Worm (Caenorhabditis elegans) whole organism, L1 larva: ENCODE measurements around the gene msp-78.

Experiments
- C04F5.9 ChIP-seq: sonication (generic microtip); optimal IDR thresholded peaks from 2 replicates; lab custom pipeline; 2016; ENCODE audit warnings: missing genetic modification characterization, missing compliant biosample characterization
- C34B4.2 ChIP-seq: sonication (generic microtip); optimal IDR thresholded peaks from 2 replicates; lab custom pipeline; 2017; ENCODE audit warnings: mild to moderate bottlenecking, missing genetic modification characterization, missing compliant biosample characterization
- Y116A8C.19 ChIP-seq: sonication (generic microtip); optimal IDR thresholded peaks from 2 replicates; lab custom pipeline; 2016; ENCODE audit warnings: missing compliant biosample characterization, missing genetic modification characterization, borderline replicate concordance
- aha-1 ChIP-seq: fragments of 150-350 bp; optimal IDR thresholded peaks from 2 replicates; lab custom pipeline; 2014; ENCODE audit warnings: missing biosample characterization, missing genetic modification characterization
- aly-2 ChIP-seq: fragments of 150-350 bp; optimal IDR thresholded peaks from 2 replicates; lab custom pipeline; 2014; ENCODE audit warnings: missing biosample characterization, missing genetic modification characterization
- ama-1 ChIP-seq: fragments of 150-350 bp; optimal IDR thresholded peaks from 2 replicates; lab custom pipeline; 2014
- ceh-63 ChIP-seq: fragments of 200-800 bp; sonication (Bioruptor generic); optimal IDR thresholded peaks from 2 replicates; lab custom pipeline; 2018; ENCODE audit warnings: mild to moderate bottlenecking, missing genetic modification characterization, missing compliant biosample characterization
- ceh-82 ChIP-seq, 3 experiments: fragments of 150-350 bp in 1 of 3; sonication (generic microtip) in 2 of 3; optimal IDR thresholded peaks; 2 replicates each; lab custom pipeline; 2014 to 2017; ENCODE audit warnings: missing biosample characterization in 3 of 3, missing genetic modification characterization in 3 of 3
- ceh-90 ChIP-seq: sonication (generic microtip); optimal IDR thresholded peaks from 2 replicates; lab custom pipeline; 2016; ENCODE audit warnings: missing genetic modification characterization, missing compliant biosample characterization
- ces-1 ChIP-seq: fragments of 150-350 bp; optimal IDR thresholded peaks from 2 replicates; lab custom pipeline; 2014; ENCODE audit warnings: missing biosample characterization, missing genetic modification reagents, missing genetic modification characterization
- dpl-1 ChIP-seq, 3 experiments: fragments of 150-350 bp in 2 of 3; sonication (generic microtip) in 1 of 3; optimal IDR thresholded peaks; 2 replicates each; lab custom pipeline; 2014 to 2017; ENCODE audit warnings: missing biosample characterization in 3 of 3, missing genetic modification characterization in 3 of 3, missing genetic modification reagents in 3 of 3
- efl-1 ChIP-seq, 4 experiments: fragments of 150-350 bp; optimal IDR thresholded peaks in 3 of 4; peaks in 1 of 4; 1 replicate in 1 of 4; 2 replicates in 3 of 4; lab custom pipeline; 2014; ENCODE audit warnings: missing biosample characterization in 2 of 4, missing genetic modification characterization in 2 of 4, missing genetic modification reagents in 2 of 4
- ets-5 ChIP-seq: fragments of 200-800 bp; sonication (Bioruptor generic); IDR thresholded peaks from 2 replicates; pipeline ENCODE4 v1.3.6; 2022; ENCODE audit warnings: missing genetic modification characterization, missing compliant biosample characterization
- fkh-10 ChIP-seq: sonication (generic microtip); optimal IDR thresholded peaks from 2 replicates; lab custom pipeline; 2017; ENCODE audit warnings: missing biosample characterization, missing genetic modification reagents, missing genetic modification characterization
- fos-1 ChIP-seq: fragments of 150-350 bp; optimal IDR thresholded peaks from 2 replicates; lab custom pipeline; 2014; ENCODE audit warnings: missing biosample characterization, missing genetic modification characterization
- hlh-17 ChIP-seq: fragments of 200-800 bp; sonication (Bioruptor generic); optimal IDR thresholded peaks from 2 replicates; lab custom pipeline; 2018; ENCODE audit warnings: missing genetic modification characterization, mild to moderate bottlenecking, missing compliant biosample characterization, moderate library complexity, borderline replicate concordance
- hlh-4 ChIP-seq: sonication (generic microtip); optimal IDR thresholded peaks from 2 replicates; lab custom pipeline; 2016; ENCODE audit warnings: mild to moderate bottlenecking, missing genetic modification characterization, missing compliant biosample characterization
- hpl-2 ChIP-seq: fragments of 150-350 bp; optimal IDR thresholded peaks from 2 replicates; lab custom pipeline; 2014; ENCODE audit warnings: missing biosample characterization, missing genetic modification reagents, missing genetic modification characterization
- irx-1 ChIP-seq: sonication (generic microtip); optimal IDR thresholded peaks from 2 replicates; lab custom pipeline; 2016; ENCODE audit warnings: missing genetic modification characterization, missing compliant biosample characterization
- isw-1 ChIP-seq: fragments of 200-800 bp; sonication (Bioruptor generic); IDR thresholded peaks from 2 replicates; pipeline ENCODE4 v1.3.6; 2022; ENCODE audit warnings: missing genetic modification characterization, missing compliant biosample characterization
- jun-1 ChIP-seq: fragments of 150-350 bp; optimal IDR thresholded peaks from 2 replicates; lab custom pipeline; 2014; ENCODE audit warnings: missing biosample characterization, missing genetic modification reagents, missing genetic modification characterization
- lin-13 ChIP-seq: fragments of 150-350 bp; optimal IDR thresholded peaks from 2 replicates; lab custom pipeline; 2014; ENCODE audit warnings: missing biosample characterization, missing genetic modification reagents, missing genetic modification characterization
- lin-15B ChIP-seq: fragments of 150-350 bp; sonication (generic microtip); optimal IDR thresholded peaks from 3 replicates; lab custom pipeline; 2014; ENCODE audit warnings: missing biosample characterization, missing genetic modification characterization
- lin-35 ChIP-seq, 2 experiments: fragments of 150-350 bp; optimal IDR thresholded peaks; 2 replicates each; lab custom pipeline; 2014; ENCODE audit warnings: missing biosample characterization in 2 of 2, missing genetic modification characterization in 2 of 2, missing genetic modification reagents in 2 of 2
- lsy-2 ChIP-seq, 2 experiments: fragments of 150-350 bp; optimal IDR thresholded peaks; 2 replicates each; lab custom pipeline; 2014; ENCODE audit warnings: missing biosample characterization in 2 of 2, missing genetic modification characterization in 2 of 2
- mab-9 ChIP-seq: fragments of 200-800 bp; sonication (Bioruptor generic); IDR thresholded peaks from 2 replicates; pipeline ENCODE4 v1.3.6; 2022; ENCODE audit warnings: missing genetic modification reagents, missing genetic modification characterization, missing compliant biosample characterization
- mep-1 ChIP-seq: fragments of 150-350 bp; optimal IDR thresholded peaks from 2 replicates; lab custom pipeline; 2014; ENCODE audit warnings: missing biosample characterization, missing genetic modification characterization
- nhr-12 ChIP-seq: sonication (generic microtip); optimal IDR thresholded peaks from 2 replicates; lab custom pipeline; 2017; ENCODE audit warnings: missing biosample characterization, missing genetic modification characterization
- nhr-237 ChIP-seq: fragments of 150-350 bp; optimal IDR thresholded peaks from 2 replicates; lab custom pipeline; 2014; ENCODE audit warnings: missing biosample characterization, missing genetic modification characterization
- nhr-28 ChIP-seq: fragments of 150-350 bp; optimal IDR thresholded peaks from 2 replicates; lab custom pipeline; 2014; ENCODE audit warnings: missing biosample characterization, missing genetic modification characterization
- nhr-71 ChIP-seq: sonication (generic microtip); optimal IDR thresholded peaks from 2 replicates; lab custom pipeline; 2016; ENCODE audit warnings: mild to moderate bottlenecking, missing genetic modification characterization, moderate library complexity, missing compliant biosample characterization
- nhr-76 ChIP-seq: sonication (generic microtip); optimal IDR thresholded peaks from 2 replicates; lab custom pipeline; 2017; ENCODE audit warnings: missing biosample characterization, missing genetic modification characterization
- nhr-77 ChIP-seq: fragments of 150-350 bp; optimal IDR thresholded peaks from 2 replicates; lab custom pipeline; 2014; ENCODE audit warnings: missing biosample characterization, missing genetic modification characterization
- nhr-84 ChIP-seq: sonication (generic microtip); optimal IDR thresholded peaks from 2 replicates; lab custom pipeline; 2017; ENCODE audit warnings: missing biosample characterization, missing genetic modification characterization
- nhr-85 ChIP-seq: sonication (generic microtip); peaks from one replicate; lab custom pipeline; 2016; ENCODE audit warnings: missing genetic modification characterization, inconsistent platforms, missing compliant biosample characterization
- nhr-90 ChIP-seq: sonication (generic microtip); optimal IDR thresholded peaks from 2 replicates; lab custom pipeline; 2016; ENCODE audit warnings: mild to moderate bottlenecking, missing genetic modification characterization, missing compliant biosample characterization; ENCODE audit not compliant: poor library complexity
- pag-3 ChIP-seq: sonication (generic microtip); optimal IDR thresholded peaks from 2 replicates; lab custom pipeline; 2017; ENCODE audit warnings: missing genetic modification characterization, mild to moderate bottlenecking, missing compliant biosample characterization, antibody characterized with exemption, borderline replicate concordance; ENCODE audit not compliant: insufficient read depth
- skn-1 ChIP-seq: fragments of 150-350 bp; optimal IDR thresholded peaks from 2 replicates; lab custom pipeline; 2014; ENCODE audit warnings: missing biosample characterization, missing genetic modification characterization
- snpc-4 ChIP-seq: fragments of 150-350 bp; optimal IDR thresholded peaks from 2 replicates; lab custom pipeline; 2014; ENCODE audit warnings: missing biosample characterization, missing genetic modification characterization
- snu-23 ChIP-seq: sonication (generic microtip); optimal IDR thresholded peaks from 2 replicates; lab custom pipeline; 2016; ENCODE audit warnings: missing genetic modification characterization, missing compliant biosample characterization
- sptf-1 ChIP-seq: fragments of 150-350 bp; optimal IDR thresholded peaks from 2 replicates; lab custom pipeline; 2014; ENCODE audit warnings: missing biosample characterization, missing genetic modification characterization
- tbx-2 ChIP-seq: sonication (generic microtip); optimal IDR thresholded peaks from 2 replicates; lab custom pipeline; 2016; ENCODE audit warnings: missing genetic modification characterization, missing compliant biosample characterization
- unc-130 ChIP-seq: fragments of 150-350 bp; optimal IDR thresholded peaks from 2 replicates; lab custom pipeline; 2017; ENCODE audit warnings: missing biosample characterization, missing genetic modification characterization, inconsistent platforms
- unc-30 ChIP-seq: sonication (generic microtip); optimal IDR thresholded peaks from 2 replicates; lab custom pipeline; 2017; ENCODE audit warnings: missing biosample characterization, missing genetic modification characterization
- unc-86 ChIP-seq: sonication (generic microtip); optimal IDR thresholded peaks from 2 replicates; lab custom pipeline; 2016; ENCODE audit warnings: missing genetic modification characterization, missing compliant biosample characterization
- unc-98 ChIP-seq: fragments of 200-800 bp; sonication (Bioruptor generic); IDR thresholded peaks from 2 replicates; pipeline ENCODE4 v1.3.6; 2022; ENCODE audit warnings: missing genetic modification characterization, missing compliant biosample characterization
- vab-15 ChIP-seq: sonication (generic microtip); optimal IDR thresholded peaks from 2 replicates; lab custom pipeline; 2017; ENCODE audit warnings: missing genotype, mild to moderate bottlenecking, missing genetic modification characterization, missing compliant biosample characterization
- xbp-1 ChIP-seq: sonication (generic microtip); optimal IDR thresholded peaks from 2 replicates; lab custom pipeline; 2016; ENCODE audit warnings: missing genetic modification characterization, missing compliant biosample characterization
- zag-1 ChIP-seq: fragments of 150-350 bp; optimal IDR thresholded peaks from 2 replicates; lab custom pipeline; 2014; ENCODE audit warnings: missing biosample characterization, missing genetic modification characterization

msp-78 gene

DNA sequence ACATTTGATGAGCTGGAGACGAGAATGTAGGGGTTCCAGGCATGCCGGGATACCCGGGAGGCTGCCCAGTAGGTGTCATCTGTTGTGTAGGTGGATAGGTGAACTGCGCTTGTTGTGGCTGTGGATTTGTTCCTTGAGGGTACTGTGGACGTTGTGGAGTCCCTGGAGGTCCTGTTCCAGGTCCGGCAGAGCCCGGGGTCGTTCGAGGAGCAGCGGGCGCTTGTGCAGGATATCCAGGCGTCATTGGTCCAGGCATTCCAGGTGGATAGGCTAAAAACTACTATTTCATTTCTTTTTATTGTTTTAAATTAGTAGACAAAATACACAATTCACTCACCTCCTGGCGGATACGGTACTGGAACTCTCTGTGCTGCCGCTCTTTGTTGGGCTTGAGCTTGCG is 25.4 kb downstream of the msp-78 start:
- TF ChIP-seq efl-1 (optimal IDR thresholded peaks at IDR 0.05; lab: Kevin White, UChicago), result no peak
- TF ChIP-seq efl-1 (GFP tag; optimal IDR thresholded peaks at IDR 0.05 in 1 of 2; lab: Kevin White, UChicago), result peak in 1 of 2 experiments; percentile 92
- TF ChIP-seq vab-15 (tag; lab: Kevin White, UChicago), result no peak

- peak; percentile 20 for TF ChIP-seq nhr-85 (tag; lab: Kevin White, UChicago)
- TF ChIP-seq ceh-82 (tag; optimal IDR thresholded peaks at IDR 0.05; lab: Kevin White, UChicago), result no peak
Measured at ce11 chrIV:9796494-9796893, 26.6 kb downstream of the msp-78 start, which contains the start of gene pis-1. pis-1 (minus strand) TSS chrIV:9796594.

DNA sequence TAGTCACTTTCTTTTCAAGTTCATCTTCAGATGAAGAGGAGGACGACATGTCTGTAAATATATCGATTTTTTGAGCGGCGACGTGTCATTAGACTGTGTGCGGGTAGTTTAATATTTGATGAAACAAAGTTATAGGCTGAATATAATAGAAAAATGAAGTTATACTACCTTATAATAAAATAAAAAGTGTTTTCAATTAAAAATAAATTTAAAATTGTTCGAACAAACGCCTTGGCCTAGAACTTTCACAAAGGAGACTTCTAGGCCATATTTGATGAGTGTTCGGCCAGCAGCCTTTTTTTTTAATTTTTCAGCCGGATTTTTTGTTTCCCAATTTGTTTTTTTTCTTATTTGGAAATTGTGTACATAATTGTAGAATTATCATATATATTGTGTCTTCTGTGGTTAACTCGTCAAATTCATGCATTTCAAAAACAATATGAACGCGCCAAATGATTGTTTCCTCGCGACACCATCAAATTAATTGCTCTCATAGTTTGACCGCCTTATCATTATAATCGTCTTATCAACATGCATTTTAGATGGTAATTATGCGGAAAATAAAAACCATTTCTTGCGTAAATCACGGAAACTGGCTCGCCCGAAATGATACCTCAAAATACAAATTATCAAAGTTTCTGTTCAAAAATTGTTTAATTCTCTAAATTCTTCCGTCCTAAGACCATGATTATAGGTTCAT is 27.6 kb downstream of the msp-78 start, which contains the start of gene T13F2.2:
Gene T13F2.2 (minus strand): TSS at position 51 of the 700 bp plus-strand sequence.
- no peak for TF ChIP-seq lin-13 (GFP tag; lab: Kevin White, UChicago)
- no peak for TF ChIP-seq nhr-76 (tag; lab: Kevin White, UChicago)
- TF ChIP-seq aly-2 (tag; lab: Kevin White, UChicago), result no peak
- no peak for TF ChIP-seq zag-1
- TF ChIP-seq ces-1 (GFP tag; lab: Kevin White, UChicago), result no peak
- no peak for TF ChIP-seq nhr-237 (tag; lab: Kevin White, UChicago)
- TF ChIP-seq lsy-2 (tag; optimal IDR thresholded peaks at IDR 0.05; lab: Kevin White, UChicago), result peak; percentile 8 to 38
- no peak for TF ChIP-seq jun-1 (tag; lab: Kevin White, UChicago)
- no peak for TF ChIP-seq pag-3 (tag; lab: Kevin White, UChicago)
- no peak for TF ChIP-seq hlh-17
- peak; percentile 24 for TF ChIP-seq nhr-71
- TF ChIP-seq lin-35 (GFP tag; optimal IDR thresholded peaks at IDR 0.05; lab: Kevin White, UChicago), result peak in 1 of 2 experiments; percentile 15
- TF ChIP-seq ceh-90 (tag; lab: Kevin White, UChicago), result peak; percentile 79
- no peak for TF ChIP-seq ets-5 (GFP tag; lab: Robert Waterston, UW)
- TF ChIP-seq snpc-4 (tag; lab: Kevin White, UChicago), result no peak
- TF ChIP-seq unc-98, result no peak
- TF ChIP-seq C34B4.2 (tag; lab: Kevin White, UChicago), result no peak
- peak in 2 of 3 experiments; percentile 21 to 45 for TF ChIP-seq dpl-1 (GFP tag; optimal IDR thresholded peaks at IDR 0.05; lab: Kevin White, UChicago)
- no peak for TF ChIP-seq ceh-82 (tag; optimal IDR thresholded peaks at IDR 0.05; lab: Kevin White, UChicago)
- no peak for TF ChIP-seq fkh-10
- TF ChIP-seq unc-30, result no peak
- no peak for TF ChIP-seq nhr-77 (tag; lab: Kevin White, UChicago)
- TF ChIP-seq aha-1 (tag; lab: Kevin White, UChicago), result no peak
- TF ChIP-seq nhr-12 (tag; lab: Kevin White, UChicago), result no peak
- no peak for TF ChIP-seq nhr-84
- TF ChIP-seq isw-1 (GFP tag; lab: Robert Waterston, UW), result no peak
- TF ChIP-seq lin-15B, result no peak
- TF ChIP-seq tbx-2 (tag; lab: Kevin White, UChicago), result peak; percentile 16
- TF ChIP-seq C04F5.9 (tag; lab: Kevin White, UChicago), result no peak
- no peak for TF ChIP-seq fos-1
- TF ChIP-seq nhr-28 (tag; lab: Kevin White, UChicago), result no peak
- TF ChIP-seq mab-9 (GFP tag; lab: Robert Waterston, UW), result no peak
- no peak for TF ChIP-seq skn-1
- no peak for TF ChIP-seq unc-130
- no peak for TF ChIP-seq Y116A8C.19
- no peak for TF ChIP-seq hpl-2 (GFP tag; lab: Kevin White, UChicago)
- TF ChIP-seq ceh-63, result no peak
- TF ChIP-seq irx-1, result peak; percentile 32
- no peak for TF ChIP-seq mep-1
- TF ChIP-seq snu-23 (GFP tag; lab: Kevin White, UChicago), result no peak
- no peak for TF ChIP-seq sptf-1
- no peak for TF ChIP-seq unc-86
- TF ChIP-seq xbp-1 (tag; lab: Kevin White, UChicago), result no peak
- TF ChIP-seq hlh-4 (tag; lab: Kevin White, UChicago), result no peak
- TF ChIP-seq ama-1 (lab: Kevin White, UChicago), result no peak
- peak; percentile 56 for TF ChIP-seq nhr-90
